Fruit fly (Drosophila melanogaster) whole organism, embryonic: ENCODE results near the gene ph-p.

Source experiments
- Ada2b ChIP-seq: fragments of 200-800 bp; sonication (Bioruptor generic); IDR thresholded peaks from 2 replicates; pipeline ENCODE4 v1.3.6; 2022; ENCODE audit warnings: missing biosample characterization, missing genetic modification characterization
- Bdp1 ChIP-seq: fragments of 200-800 bp; sonication (Bioruptor generic); optimal IDR thresholded peaks from 3 replicates; lab custom pipeline; 2016; ENCODE audit warnings: missing biosample characterization, missing genetic modification characterization
- CG10654 ChIP-seq: fragments of 200-800 bp; sonication (Bioruptor generic); optimal IDR thresholded peaks from 2 replicates; lab custom pipeline; 2016; ENCODE audit warnings: missing biosample characterization, missing genetic modification characterization
- CG12071 ChIP-seq: fragments of 200-800 bp; sonication (Bioruptor generic); optimal IDR thresholded peaks from 3 replicates; lab custom pipeline; 2018; ENCODE audit warnings: missing biosample characterization, mild to moderate bottlenecking, missing genetic modification characterization
- CG1647 ChIP-seq: fragments of 200-800 bp; sonication (Bioruptor generic); optimal IDR thresholded peaks from 3 replicates; lab custom pipeline; 2016; ENCODE audit warnings: missing biosample characterization, missing genetic modification characterization
- CG17612 ChIP-seq: fragments of 200-800 bp; sonication (Bioruptor generic); IDR thresholded peaks from 2 replicates; pipeline ENCODE4 v1.3.6; 2022; ENCODE audit warnings: missing biosample characterization, missing genetic modification characterization
- CG2199 ChIP-seq: fragments of 200-800 bp; sonication (Bioruptor generic); IDR thresholded peaks from 3 replicates; pipeline ENCODE4 v1.3.6; 2022; ENCODE audit warnings: missing biosample characterization, missing genetic modification characterization
- CG3065 ChIP-seq: fragments of 200-800 bp; sonication (Bioruptor generic); optimal IDR thresholded peaks from 2 replicates; lab custom pipeline; 2016; ENCODE audit warnings: missing biosample characterization, missing genetic modification characterization
- CG31441 ChIP-seq: fragments of 200-800 bp; sonication (Bioruptor generic); IDR thresholded peaks from 2 replicates; pipeline ENCODE4 v1.3.6; 2022; ENCODE audit warnings: missing biosample characterization, missing genetic modification characterization
- CG6175 ChIP-seq: fragments of 200-800 bp; sonication (Bioruptor generic); IDR thresholded peaks from 3 replicates; pipeline ENCODE4 v1.3.6; 2022; ENCODE audit warnings: missing biosample characterization, missing genetic modification characterization
- CG6854 ChIP-seq: fragments of 200-800 bp; sonication (Bioruptor generic); optimal IDR thresholded peaks from 3 replicates; lab custom pipeline; 2017; ENCODE audit warnings: missing biosample characterization, mild to moderate bottlenecking, missing genetic modification characterization
- CG7839 ChIP-seq: fragments of 200-800 bp; sonication (Bioruptor generic); optimal IDR thresholded peaks from 3 replicates; lab custom pipeline; 2018; ENCODE audit warnings: missing biosample characterization, mild to moderate bottlenecking, missing genetic modification characterization, moderate library complexity
- CG8388 ChIP-seq: fragments of 200-800 bp; sonication (Bioruptor generic); optimal IDR thresholded peaks from 2 replicates; lab custom pipeline; 2019; ENCODE audit warnings: missing biosample characterization, mild to moderate bottlenecking, missing genetic modification characterization, moderate library complexity
- Camta ChIP-seq: fragments of 200-800 bp; sonication (Bioruptor generic); optimal IDR thresholded peaks from 2 replicates; lab custom pipeline; 2016; ENCODE audit warnings: missing biosample characterization, missing genetic modification characterization
- CrebB ChIP-seq: fragments of 200-800 bp; sonication (Bioruptor generic); optimal IDR thresholded peaks from 3 replicates; lab custom pipeline; 2018; ENCODE audit warnings: missing biosample characterization, mild to moderate bottlenecking, missing genetic modification characterization
- Dip2 ChIP-seq: fragments of 200-800 bp; sonication (Bioruptor generic); IDR thresholded peaks from 2 replicates; pipeline ENCODE4 v1.3.6; 2022; ENCODE audit warnings: missing biosample characterization, missing genetic modification characterization
- ERR ChIP-seq: fragments of 200-800 bp; sonication (Bioruptor generic); optimal IDR thresholded peaks from 2 replicates; lab custom pipeline; 2016; ENCODE audit warnings: missing biosample characterization, missing genetic modification characterization
- Fer2 ChIP-seq: fragments of 200-800 bp; sonication (Bioruptor generic); optimal IDR thresholded peaks from 2 replicates; lab custom pipeline; 2018; ENCODE audit warnings: missing biosample characterization, mild to moderate bottlenecking, missing genetic modification characterization, moderate library complexity
- HLH4C ChIP-seq: fragments of 200-800 bp; sonication (Bioruptor generic); IDR thresholded peaks from 3 replicates; pipeline ENCODE4 v1.3.6; 2022; ENCODE audit warnings: missing biosample characterization, missing genetic modification characterization; ENCODE audit not compliant: partially characterized antibody
- Hey ChIP-seq: fragments of 200-800 bp; sonication (Bioruptor generic); optimal IDR thresholded peaks from 3 replicates; lab custom pipeline; 2018; ENCODE audit warnings: missing biosample characterization, mild to moderate bottlenecking, missing genetic modification characterization
- HmgZ ChIP-seq: fragments of 200-800 bp; sonication (Bioruptor generic); optimal IDR thresholded peaks from 2 replicates; lab custom pipeline; 2018; ENCODE audit warnings: missing biosample characterization, mild to moderate bottlenecking, missing genetic modification characterization
- Hr51 ChIP-seq, 2 experiments: fragments of 200-800 bp; sonication (Bioruptor generic); optimal IDR thresholded peaks; 2 replicates in 1 of 2; 3 replicates in 1 of 2; lab custom pipeline; 2016 to 2018; ENCODE audit warnings: missing biosample characterization in 2 of 2, missing genetic modification characterization in 2 of 2, mild to moderate bottlenecking in 1 of 2, moderate library complexity in 1 of 2
- Kr ChIP-seq: fragments of 200-800 bp; sonication (Bioruptor generic); optimal IDR thresholded peaks from 2 replicates; lab custom pipeline; 2017; ENCODE audit warnings: missing biosample characterization, mild to moderate bottlenecking, missing genetic modification characterization
- Meics ChIP-seq: fragments of 200-800 bp; sonication (Bioruptor generic); optimal IDR thresholded peaks from 2 replicates; lab custom pipeline; 2017; ENCODE audit warnings: missing biosample characterization, mild to moderate bottlenecking, missing genetic modification characterization
- Mes4 ChIP-seq: fragments of 200-800 bp; sonication (Bioruptor generic); optimal IDR thresholded peaks from 2 replicates; lab custom pipeline; 2016; ENCODE audit warnings: missing biosample characterization, missing genetic modification characterization
- NFAT ChIP-seq: fragments of 200-800 bp; sonication (Bioruptor generic); IDR thresholded peaks from 2 replicates; pipeline ENCODE4 v1.3.6; 2022; ENCODE audit warnings: missing biosample characterization, missing genetic modification characterization
- bsh ChIP-seq, 2 experiments: fragments of 200-800 bp; sonication (Bioruptor generic); optimal IDR thresholded peaks; 2 replicates each; lab custom pipeline; 2017 to 2018; ENCODE audit warnings: mild to moderate bottlenecking in 2 of 2, missing biosample characterization in 2 of 2, missing genetic modification characterization in 2 of 2, moderate library complexity in 1 of 2
- cas ChIP-seq: fragments of 200-800 bp; sonication (Bioruptor generic); IDR thresholded peaks from 2 replicates; pipeline ENCODE4 v1.3.6; 2022; ENCODE audit warnings: missing biosample characterization, missing genetic modification characterization
- chif ChIP-seq, 2 experiments: fragments of 200-800 bp; sonication (Bioruptor generic); optimal IDR thresholded peaks; 3 replicates each; lab custom pipeline; 2016; ENCODE audit warnings: missing biosample characterization in 2 of 2, missing genetic modification characterization in 2 of 2
- dimm ChIP-seq: fragments of 200-800 bp; sonication (Bioruptor generic); IDR thresholded peaks from 2 replicates; pipeline ENCODE4 v1.3.6; 2022; ENCODE audit warnings: missing biosample characterization, missing genetic modification characterization
- dmrt11E ChIP-seq: fragments of 200-800 bp; sonication (Bioruptor generic); optimal IDR thresholded peaks from 3 replicates; lab custom pipeline; 2018; ENCODE audit warnings: missing biosample characterization, mild to moderate bottlenecking, missing genetic modification characterization, moderate library complexity
- ken ChIP-seq: fragments of 200-800 bp; sonication (Bioruptor generic); IDR thresholded peaks from 3 replicates; pipeline ENCODE4 v1.3.6; 2022; ENCODE audit warnings: missing biosample characterization, missing genetic modification characterization
- knrl ChIP-seq: fragments of 200-800 bp; sonication (Bioruptor generic); IDR thresholded peaks from 3 replicates; pipeline ENCODE4 v1.3.6; 2022; ENCODE audit warnings: missing biosample characterization, missing genetic modification characterization; ENCODE audit not compliant: partially characterized antibody
- lmd ChIP-seq: fragments of 200-800 bp; sonication (Bioruptor generic); IDR thresholded peaks from 2 replicates; pipeline ENCODE4 v1.3.6; 2022; ENCODE audit warnings: missing biosample characterization, missing genetic modification characterization
- mld ChIP-seq: fragments of 200-800 bp; sonication (Bioruptor generic); IDR thresholded peaks from 3 replicates; pipeline ENCODE4 v1.3.6; 2022; ENCODE audit warnings: missing biosample characterization, missing genetic modification characterization; ENCODE audit not compliant: partially characterized antibody
- nerfin-1 ChIP-seq: fragments of 200-800 bp; sonication (Bioruptor generic); optimal IDR thresholded peaks from 3 replicates; lab custom pipeline; 2019; ENCODE audit warnings: missing biosample characterization, mild to moderate bottlenecking, missing genetic modification characterization, moderate library complexity
- nom ChIP-seq: fragments of 200-800 bp; sonication (Bioruptor generic); optimal IDR thresholded peaks from 2 replicates; lab custom pipeline; 2017; ENCODE audit warnings: missing biosample characterization, missing genetic modification characterization, mild to moderate bottlenecking, moderate library complexity, missing genetic modification reagents
- odd ChIP-seq: fragments of 200-800 bp; sonication (Bioruptor generic); optimal IDR thresholded peaks from 2 replicates; lab custom pipeline; 2017; ENCODE audit warnings: missing biosample characterization, mild to moderate bottlenecking, missing genetic modification characterization
- org-1 ChIP-seq: fragments of 200-800 bp; sonication (Bioruptor generic); optimal IDR thresholded peaks from 2 replicates; lab custom pipeline; 2017; ENCODE audit warnings: missing biosample characterization, missing genetic modification characterization
- p53 ChIP-seq: fragments of 200-800 bp; sonication (Bioruptor generic); optimal IDR thresholded peaks from 2 replicates; lab custom pipeline; 2016; ENCODE audit warnings: missing biosample characterization, missing genetic modification characterization
- pum ChIP-seq: fragments of 200-800 bp; sonication (Bioruptor generic); optimal IDR thresholded peaks from 2 replicates; lab custom pipeline; 2016; ENCODE audit warnings: missing biosample characterization, missing genetic modification characterization
- ranshi ChIP-seq: fragments of 200-800 bp; sonication (Bioruptor generic); IDR thresholded peaks from 2 replicates; pipeline ENCODE4 v1.3.6; 2022; ENCODE audit warnings: missing biosample characterization, missing genetic modification characterization
- repo ChIP-seq: fragments of 200-800 bp; sonication (Bioruptor generic); optimal IDR thresholded peaks from 2 replicates; lab custom pipeline; 2016; ENCODE audit warnings: missing biosample characterization, missing genetic modification characterization
- sens ChIP-seq: fragments of 200-800 bp; sonication (Bioruptor generic); peaks from one replicate; lab custom pipeline; 2016; ENCODE audit warnings: missing biosample characterization, missing genetic modification characterization
- tgo ChIP-seq: fragments of 200-800 bp; sonication (Bioruptor generic); IDR thresholded peaks from 3 replicates; pipeline ENCODE4 v1.3.6; 2022; ENCODE audit warnings: missing biosample characterization, missing genetic modification characterization
- toy ChIP-seq: fragments of 200-800 bp; sonication (Bioruptor generic); IDR thresholded peaks from 2 replicates; pipeline ENCODE4 v1.3.6; 2022; ENCODE audit warnings: missing biosample characterization, missing genetic modification characterization
- tx ChIP-seq: fragments of 200-800 bp; sonication (Bioruptor generic); optimal IDR thresholded peaks from 2 replicates; lab custom pipeline; 2016; ENCODE audit warnings: missing biosample characterization, missing genetic modification characterization
- unc-4 ChIP-seq: fragments of 200-800 bp; sonication (Bioruptor generic); IDR thresholded peaks from 2 replicates; pipeline ENCODE4 v1.3.6; 2022; ENCODE audit warnings: missing biosample characterization, missing genetic modification characterization; ENCODE audit not compliant: partially characterized antibody
- unpg ChIP-seq: fragments of 200-800 bp; sonication (Bioruptor generic); optimal IDR thresholded peaks from 3 replicates; lab custom pipeline; 2018; ENCODE audit warnings: missing biosample characterization, mild to moderate bottlenecking, missing genetic modification characterization, moderate library complexity
- yki ChIP-seq: fragments of >200 bp; optimal IDR thresholded peaks from 3 replicates; lab custom pipeline; 2018

The ph-p gene

dm6 chrX:2123965-2124688 is 14.0 kb downstream of the ph-p start (continued):
- TF ChIP-seq CG2199 (peak; percentile 79; the same call in 2 of the 3 replicates), tgo (GFP tag; lab: Robert Waterston, UW) (peak; percentile 89), Hey (tag; lab: Kevin White, UChicago) (no peak), Dip2 (GFP tag; lab: Robert Waterston, UW) (no peak), chif (GFP tag; optimal IDR thresholded peaks at IDR 0.05; lab: Kevin White, UChicago) (peak; percentile 70 to 86), odd (GFP tag; lab: Kevin White, UChicago) (peak; percentile 98), nom (GFP tag; lab: Kevin White, UChicago) (peak; percentile 90), HmgZ (tag; lab: Kevin White, UChicago) (peak; percentile 81), CG10654 (GFP tag; lab: Kevin White, UChicago) (peak; percentile 96), knrl (peak; percentile 44; the same call in 2 of the 3 replicates), lmd (peak; percentile 95), sens (GFP tag; lab: Kevin White, UChicago) (peak; percentile 94), Camta (GFP tag; lab: Kevin White, UChicago) (peak; percentile 76), unc-4 (GFP tag; lab: Robert Waterston, UW) (no peak), repo (GFP tag; lab: Kevin White, UChicago) (peak; percentile 67), CG17612 (peak; percentile 67), Fer2 (tag; lab: Kevin White, UChicago) (peak; percentile 92), CrebB (tag; lab: Kevin White, UChicago) (peak; percentile 73), ERR (no peak), toy (peak; percentile 75), Hr51 (GFP tag; optimal IDR thresholded peaks at IDR 0.05; lab: Kevin White, UChicago) (peak; percentile 86 to 98), NFAT (GFP tag; lab: Robert Waterston, UW) (peak; percentile 87), Meics (GFP tag; lab: Kevin White, UChicago) (peak; percentile 98), CG8388 (GFP tag; lab: Kevin White, UChicago) (peak; percentile 96), CG6854 (GFP tag; lab: Kevin White, UChicago) (peak; percentile 98), Bdp1 (GFP tag; lab: Kevin White, UChicago) (peak; percentile 60), Mes4 (GFP tag; lab: Kevin White, UChicago) (peak; percentile 55), mld (no peak), HLH4C (GFP tag; lab: Robert Waterston, UW) (no peak), dmrt11E (tag; lab: Kevin White, UChicago) (peak; percentile 99), pum (GFP tag; lab: Kevin White, UChicago) (peak; percentile 76), CG31441 (GFP tag; lab: Robert Waterston, UW) (peak; percentile 100), ken (GFP tag; lab: Robert Waterston, UW) (peak; percentile 92), CG3065 (GFP tag; lab: Kevin White, UChicago) (peak; percentile 89), nerfin-1 (tag; lab: Kevin White, UChicago) (peak; percentile 96), yki (lab: Kevin White, UChicago) (peak; percentile 14), CG6175 (GFP tag; lab: Robert Waterston, UW) (peak; percentile 81; the same call in 2 of the 3 replicates), org-1 (GFP tag; lab: Kevin White, UChicago) (peak; percentile 91), tx (GFP tag; lab: Kevin White, UChicago) (peak; percentile 77), ranshi (GFP tag; lab: Robert Waterston, UW) (peak; percentile 90), CG1647 (GFP tag; lab: Kevin White, UChicago) (peak; percentile 60), p53 (no peak), cas (GFP tag; lab: Robert Waterston, UW) (0 out of 2 replicates have a peak, but pooled peaks have one; percentile 25), unpg (GFP tag; lab: Kevin White, UChicago) (peak; percentile 95), bsh (GFP tag; optimal IDR thresholded peaks at IDR 0.05; lab: Kevin White, UChicago) (peak; percentile 80 to 96), CG7839 (tag; lab: Kevin White, UChicago) (peak; percentile 99), CG12071 (GFP tag; lab: Kevin White, UChicago) (peak; percentile 83), Kr (GFP tag; lab: Kevin White, UChicago) (peak; percentile 90), Ada2b (GFP tag; lab: Robert Waterston, UW) (peak; percentile 89), dimm (GFP tag; lab: Robert Waterston, UW) (peak; percentile 85)
